Worm (Caenorhabditis elegans): ENCODE measurements around the gene gldi-8.
A peak's percentile ranks its signal among the peaks of the same experiment; 100 is the strongest.

gldi-8 gene

DNA sequence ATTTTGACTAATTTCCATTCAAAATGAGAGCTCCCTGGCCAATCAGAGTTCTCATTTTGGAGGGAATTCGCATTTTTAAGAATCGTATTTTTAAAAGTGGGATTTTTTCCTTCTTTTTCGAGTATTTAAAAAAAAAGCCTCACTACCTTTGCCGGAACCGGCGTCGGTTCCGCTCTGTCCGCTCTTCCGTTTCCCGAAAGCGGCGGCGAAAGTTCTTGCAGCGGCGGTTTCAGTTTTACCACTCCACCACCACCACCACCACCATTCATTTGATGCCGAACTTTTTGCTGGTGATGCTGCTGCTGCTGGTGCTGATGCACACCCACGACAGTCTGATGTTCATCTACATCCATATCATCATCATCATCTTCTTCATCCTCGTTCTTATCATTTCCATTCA, 2.5 kb upstream of the gldi-8 start:
- TF ChIP-seq efl-1 (optimal IDR thresholded peaks at IDR 0.05) (no peak), efl-1 (GFP tag; optimal IDR thresholded peaks at IDR 0.05 in 1 of 2) (peak in 1 of 2 experiments; percentile 46), isw-1 (GFP tag; IDR thresholded peaks at IDR 0.05) (no peak), egl-27 (tag; optimal IDR thresholded peaks at IDR 0.05) (no peak), nhr-47 (tag; optimal IDR thresholded peaks at IDR 0.05) (peak; percentile 2), jun-1 (tag; optimal IDR thresholded peaks at IDR 0.05) (no peak), fkh-8 (tag; optimal IDR thresholded peaks at IDR 0.05) (no peak)

DNA sequence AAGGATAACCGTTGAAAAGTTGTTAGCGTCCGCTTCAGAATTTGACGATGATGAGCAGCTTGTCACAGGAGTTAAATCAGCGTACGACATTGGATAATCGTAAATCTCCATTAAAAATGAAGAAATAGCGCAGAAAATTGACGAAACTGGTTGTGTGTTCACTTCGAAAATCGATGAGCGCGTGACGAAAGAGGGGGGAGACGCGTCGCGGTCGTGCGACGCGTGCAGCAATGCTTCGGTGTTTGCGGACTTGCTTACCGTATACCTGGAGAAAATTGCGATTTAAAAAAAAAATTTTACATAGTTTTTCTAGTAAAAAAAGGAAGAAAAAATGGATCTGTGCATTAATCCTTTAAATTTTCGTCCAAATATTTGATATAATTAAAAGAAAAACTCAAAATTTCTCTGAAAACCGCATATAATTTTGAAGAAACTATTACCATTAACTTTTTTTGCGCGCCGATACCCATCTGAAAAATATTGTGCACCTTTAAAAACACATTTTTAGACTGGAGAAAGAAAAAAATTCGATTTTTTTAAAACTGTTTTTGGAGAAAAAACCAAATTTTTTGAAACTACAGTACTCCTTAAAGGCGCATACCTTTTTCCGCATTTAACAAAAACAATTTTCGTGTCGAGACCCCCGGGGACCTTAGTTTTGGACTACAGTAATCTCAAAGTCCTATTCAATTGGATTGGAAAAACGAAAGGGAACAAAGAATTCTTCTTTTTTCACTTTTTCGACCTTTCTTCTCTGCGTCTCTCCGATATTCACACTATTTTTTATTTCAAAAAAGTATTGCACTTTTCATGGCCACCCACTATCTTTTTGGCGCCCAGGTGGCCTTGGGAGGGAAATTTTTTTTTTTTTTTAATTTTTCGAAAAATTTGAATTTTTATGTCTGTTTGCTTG, 855 bp downstream of the gldi-8 start:
- peak; percentile 30 for TF ChIP-seq elt-2 (tag; optimal IDR thresholded peaks at IDR 0.05)
- TF ChIP-seq hlh-4 (tag; optimal IDR thresholded peaks at IDR 0.05) = no peak
- no peak for TF ChIP-seq hlh-17 (GFP tag; optimal IDR thresholded peaks at IDR 0.05; ENCODE audit: borderline replicate concordance)
- TF ChIP-seq jun-1 (tag; optimal IDR thresholded peaks at IDR 0.05) = peak; percentile 68
- TF ChIP-seq dpl-1 (GFP tag; optimal IDR thresholded peaks at IDR 0.05) = peak; percentile 80 to 84 (median 82)
- TF ChIP-seq pqm-1 (tag; optimal IDR thresholded peaks at IDR 0.05) = no peak
- peak; percentile 96 for TF ChIP-seq mep-1 (tag; optimal IDR thresholded peaks at IDR 0.05)
- TF ChIP-seq ets-5 (GFP tag; IDR thresholded peaks at IDR 0.05) = no peak
- TF ChIP-seq unc-62 (GFP tag; optimal IDR thresholded peaks at IDR 0.05) = no peak
- peak; percentile 44 for TF ChIP-seq lir-3 (tag; optimal IDR thresholded peaks at IDR 0.05; ENCODE audit: poor library complexity)
- peak; percentile 84 for TF ChIP-seq isw-1 (GFP tag; IDR thresholded peaks at IDR 0.05)
- TF ChIP-seq unc-98 (GFP tag; IDR thresholded peaks at IDR 0.05) = no peak
- peak; percentile 25; the same call in 1 of the 2 replicates for TF ChIP-seq mab-9 (GFP tag; IDR thresholded peaks at IDR 0.05)
- no peak for TF ChIP-seq pag-3 (tag; optimal IDR thresholded peaks at IDR 0.05; ENCODE audit: borderline replicate concordance, insufficient read depth)
- TF ChIP-seq ztf-11 (tag; optimal IDR thresholded peaks at IDR 0.05) = peak in 1 of 2 experiments; percentile 68
- peak; percentile 85 for TF ChIP-seq unc-86 (tag; optimal IDR thresholded peaks at IDR 0.05)
- peak; percentile 88 for TF ChIP-seq grh-1 (GFP tag; IDR thresholded peaks at IDR 0.05)
- TF ChIP-seq nhr-28 (tag; optimal IDR thresholded peaks at IDR 0.05) = no peak
- TF ChIP-seq ceh-88 (GFP tag; IDR thresholded peaks at IDR 0.05) = peak; percentile 17; the same call in 1 of the 2 replicates
- TF ChIP-seq ces-1 (GFP tag; optimal IDR thresholded peaks at IDR 0.05) = no peak
- no peak for TF ChIP-seq mef-2 (tag; optimal IDR thresholded peaks at IDR 0.05)
- peak; percentile 72 for TF ChIP-seq nhr-237 (tag; optimal IDR thresholded peaks at IDR 0.05)
- peak; percentile 98 to 99 for TF ChIP-seq lsy-2 (tag; optimal IDR thresholded peaks at IDR 0.05)
- TF ChIP-seq fos-1 (tag; optimal IDR thresholded peaks at IDR 0.05) = peak; percentile 54
- no peak for TF ChIP-seq tlp-1 (tag; optimal IDR thresholded peaks at IDR 0.05)
- peak; percentile 82 to 95 (median 84) for TF ChIP-seq ceh-82 (tag; optimal IDR thresholded peaks at IDR 0.05)
- TF ChIP-seq xbp-1 (tag; optimal IDR thresholded peaks at IDR 0.05) = peak; percentile 83
- no peak for TF ChIP-seq ceh-63 (GFP tag; optimal IDR thresholded peaks at IDR 0.05)
- TF ChIP-seq nhr-19 (GFP tag; conservative IDR thresholded peaks at IDR 0.05) = peak; percentile 76
- TF ChIP-seq nhr-12 (tag; optimal IDR thresholded peaks at IDR 0.05) = no peak
- TF ChIP-seq sox-4 (tag; optimal IDR thresholded peaks at IDR 0.05) = no peak
- peak; percentile 88 for TF ChIP-seq nhr-85 (tag)
- TF ChIP-seq dsc-1 (tag; optimal IDR thresholded peaks at IDR 0.05) = peak; percentile 61
- TF ChIP-seq fkh-10 (GFP tag; optimal IDR thresholded peaks at IDR 0.05) = no peak
- peak in 2 of 6 experiments; percentile 68 to 90 for TF ChIP-seq elt-3 (tag; optimal IDR thresholded peaks at IDR 0.05)
- TF ChIP-seq ceh-90 (tag; optimal IDR thresholded peaks at IDR 0.05) = no peak
- TF ChIP-seq lin-15B (tag; optimal IDR thresholded peaks at IDR 0.05) = peak; percentile 87
- TF ChIP-seq vab-15 (tag; optimal IDR thresholded peaks at IDR 0.05) = no peak
- peak; percentile 96 for TF ChIP-seq lin-13 (GFP tag; optimal IDR thresholded peaks at IDR 0.05)
- peak; percentile 44 for TF ChIP-seq ceh-8 (GFP tag; optimal IDR thresholded peaks at IDR 0.05)
- no peak for TF ChIP-seq sup-37 (GFP tag; optimal IDR thresholded peaks at IDR 0.05)
- peak; percentile 52 for TF ChIP-seq aly-2 (tag; optimal IDR thresholded peaks at IDR 0.05)
- peak; percentile 1 for TF ChIP-seq aha-1 (tag; optimal IDR thresholded peaks at IDR 0.05)
- TF ChIP-seq nhr-84 (tag; optimal IDR thresholded peaks at IDR 0.05) = no peak

Measured in whole organism, L1 larva.